Fruit fly (Drosophila melanogaster) whole organism, embryonic: ENCODE results near the gene Mst36Fb.
A peak's percentile ranks its signal among the peaks of the same experiment; 100 is the strongest.

Source experiments
- B-H1 ChIP-seq: fragments of 200-800 bp; sonication (Bioruptor generic); IDR thresholded peaks from 3 replicates; pipeline ENCODE4 v1.3.6; 2022; ENCODE audit warnings: missing biosample characterization, missing genetic modification characterization
- Bdp1 ChIP-seq: fragments of 200-800 bp; sonication (Bioruptor generic); optimal IDR thresholded peaks from 3 replicates; lab custom pipeline; 2016; ENCODE audit warnings: missing biosample characterization, missing genetic modification characterization
- CG1024 ChIP-seq: fragments of 200-800 bp; sonication (Bioruptor generic); IDR thresholded peaks from 2 replicates; pipeline ENCODE4 v1.3.6; 2022; ENCODE audit warnings: missing biosample characterization, missing genetic modification characterization
- CG12071 ChIP-seq: fragments of 200-800 bp; sonication (Bioruptor generic); optimal IDR thresholded peaks from 3 replicates; lab custom pipeline; 2018; ENCODE audit warnings: missing biosample characterization, mild to moderate bottlenecking, missing genetic modification characterization
- CG14014 ChIP-seq: fragments of 200-800 bp; sonication (Bioruptor generic); IDR thresholded peaks from 2 replicates; pipeline ENCODE4 v1.3.6; 2022; ENCODE audit warnings: missing biosample characterization, missing genetic modification characterization
- CG15073 ChIP-seq: fragments of 200-800 bp; sonication (Bioruptor generic); optimal IDR thresholded peaks from 2 replicates; lab custom pipeline; 2016; ENCODE audit warnings: missing biosample characterization, missing genetic modification characterization
- CG16813 ChIP-seq: fragments of 200-800 bp; sonication (Bioruptor generic); IDR thresholded peaks from 3 replicates; pipeline ENCODE4 v1.3.6; 2022; ENCODE audit warnings: missing biosample characterization, missing genetic modification characterization; ENCODE audit not compliant: partially characterized antibody
- CG16815 ChIP-seq: fragments of 200-800 bp; sonication (Bioruptor generic); optimal IDR thresholded peaks from 3 replicates; lab custom pipeline; 2017; ENCODE audit warnings: missing biosample characterization, mild to moderate bottlenecking, missing genetic modification characterization
- CG17829 ChIP-seq: fragments of 200-800 bp; optimal IDR thresholded peaks from 2 replicates; lab custom pipeline; 2019; ENCODE audit warnings: missing biosample characterization, mild to moderate bottlenecking, missing genetic modification characterization, moderate library complexity
- CG2712 ChIP-seq: fragments of 200-800 bp; optimal IDR thresholded peaks from 3 replicates; lab custom pipeline; 2019; ENCODE audit warnings: missing biosample characterization, mild to moderate bottlenecking, missing genetic modification characterization, moderate library complexity
- CG34224 ChIP-seq: fragments of 200-800 bp; sonication (Bioruptor generic); IDR thresholded peaks from 3 replicates; pipeline ENCODE4 v1.3.6; 2022; ENCODE audit warnings: missing biosample characterization, missing genetic modification characterization; ENCODE audit not compliant: partially characterized antibody
- CG3726 ChIP-seq: fragments of 200-800 bp; sonication (Bioruptor generic); IDR thresholded peaks from 3 replicates; pipeline ENCODE4, ENCODE4 v1.3.6; 2022; ENCODE audit warnings: missing biosample characterization, missing genetic modification characterization
- CG3847 ChIP-seq: fragments of 200-800 bp; sonication (Bioruptor generic); IDR thresholded peaks from 2 replicates; pipeline ENCODE4 v1.3.6; 2022; ENCODE audit warnings: missing biosample characterization, missing genetic modification characterization
- CG43689 ChIP-seq: fragments of 200-800 bp; sonication (Bioruptor generic); IDR thresholded peaks from 2 replicates; pipeline ENCODE4 v1.3.6; 2022; ENCODE audit warnings: missing biosample characterization, missing genetic modification characterization
- CG5245 ChIP-seq: fragments of 200-800 bp; sonication (Bioruptor generic); optimal IDR thresholded peaks from 3 replicates; lab custom pipeline; 2016; ENCODE audit warnings: missing biosample characterization, missing genetic modification characterization
- CG6689 ChIP-seq: fragments of 200-800 bp; sonication (Bioruptor generic); IDR thresholded peaks from 2 replicates; pipeline ENCODE4 v1.3.6; 2022; ENCODE audit warnings: missing biosample characterization, missing genetic modification characterization
- CG8478 ChIP-seq: fragments of >200 bp; optimal IDR thresholded peaks from 2 replicates; lab custom pipeline; 2018
- CG8944 ChIP-seq: fragments of 200-800 bp; sonication (Bioruptor generic); optimal IDR thresholded peaks from 3 replicates; lab custom pipeline; 2016; ENCODE audit warnings: missing biosample characterization, missing genetic modification characterization
- Deaf1 ChIP-seq: fragments of 200-800 bp; optimal IDR thresholded peaks from 3 replicates; lab custom pipeline; 2019; ENCODE audit warnings: missing biosample characterization, mild to moderate bottlenecking, missing genetic modification characterization, moderate library complexity
- Dref ChIP-seq: fragments of 200-800 bp; sonication (Bioruptor generic); IDR thresholded peaks from 2 replicates; pipeline ENCODE4 v1.3.6; 2022; ENCODE audit warnings: missing biosample characterization, missing genetic modification characterization
- Drgx ChIP-seq: fragments of 200-800 bp; sonication (Bioruptor generic); IDR thresholded peaks from 2 replicates; pipeline ENCODE4 v1.3.6; 2022; ENCODE audit warnings: missing biosample characterization, missing genetic modification characterization
- E2f2 ChIP-seq: fragments of 200-800 bp; sonication (Bioruptor generic); IDR thresholded peaks from 2 replicates; pipeline ENCODE4 v1.3.6; 2022; ENCODE audit warnings: missing biosample characterization, missing genetic modification characterization
- Elba2 ChIP-seq: fragments of 200-800 bp; sonication (Bioruptor generic); optimal IDR thresholded peaks from 3 replicates; lab custom pipeline; 2016; ENCODE audit warnings: missing biosample characterization, missing genetic modification characterization
- H2.0 ChIP-seq: fragments of 200-800 bp; sonication (Bioruptor generic); IDR thresholded peaks from 2 replicates; pipeline ENCODE4 v1.3.6; 2022; ENCODE audit warnings: missing biosample characterization, missing genetic modification characterization
- Hand ChIP-seq: fragments of 200-800 bp; sonication (Bioruptor generic); optimal IDR thresholded peaks from 2 replicates; lab custom pipeline; 2017; ENCODE audit warnings: mild to moderate bottlenecking, missing biosample characterization, missing genetic modification reagents, missing genetic modification characterization
- HmgD ChIP-seq: fragments of 200-800 bp; sonication (Bioruptor generic); optimal IDR thresholded peaks from 3 replicates; lab custom pipeline; 2016; ENCODE audit warnings: missing biosample characterization, missing genetic modification characterization
- Hmr ChIP-seq: fragments of 200-800 bp; sonication (Bioruptor generic); optimal IDR thresholded peaks from 3 replicates; lab custom pipeline; 2017; ENCODE audit warnings: mild to moderate bottlenecking, missing biosample characterization, missing genetic modification reagents, missing genetic modification characterization
- Hr3 ChIP-seq: fragments of 200-800 bp; sonication (Bioruptor generic); optimal IDR thresholded peaks from 3 replicates; lab custom pipeline; 2016; ENCODE audit warnings: missing biosample characterization, missing genetic modification characterization
- Lim3 ChIP-seq: fragments of 200-800 bp; sonication (Bioruptor generic); IDR thresholded peaks from 2 replicates; pipeline ENCODE4 v1.3.6; 2022; ENCODE audit warnings: missing biosample characterization, missing genetic modification characterization
- Nf-YA ChIP-seq: fragments of 200-800 bp; sonication (Bioruptor generic); IDR thresholded peaks from 2 replicates; pipeline ENCODE4 v1.3.6; 2022; ENCODE audit warnings: missing biosample characterization, missing genetic modification characterization
- Side ChIP-seq: fragments of 200-800 bp; sonication (Bioruptor generic); optimal IDR thresholded peaks from 2 replicates; lab custom pipeline; 2016; ENCODE audit warnings: missing biosample characterization, missing genetic modification characterization
- Sin3A ChIP-seq: fragments of >200 bp; optimal IDR thresholded peaks from 2 replicates; lab custom pipeline; 2018
- Sox102F ChIP-seq: fragments of 200-800 bp; sonication (Bioruptor generic); optimal IDR thresholded peaks from 2 replicates; lab custom pipeline; 2018; ENCODE audit warnings: missing biosample characterization, mild to moderate bottlenecking, missing genetic modification characterization, moderate library complexity
- Sry-β ChIP-seq: fragments of 200-800 bp; sonication (Bioruptor generic); optimal IDR thresholded peaks from 2 replicates; lab custom pipeline; 2018; ENCODE audit warnings: missing biosample characterization, mild to moderate bottlenecking, missing genetic modification characterization, moderate library complexity
- Ssrp ChIP-seq: fragments of 200-800 bp; sonication (Bioruptor generic); optimal IDR thresholded peaks from 2 replicates; lab custom pipeline; 2018; ENCODE audit warnings: missing biosample characterization, mild to moderate bottlenecking, missing genetic modification characterization, moderate library complexity
- YL-1 ChIP-seq: fragments of 200-800 bp; sonication (Bioruptor generic); optimal IDR thresholded peaks from 3 replicates; lab custom pipeline; 2017; ENCODE audit warnings: missing biosample characterization, mild to moderate bottlenecking, missing genetic modification characterization
- caup ChIP-seq: fragments of 200-800 bp; sonication (Bioruptor generic); optimal IDR thresholded peaks from 3 replicates; lab custom pipeline; 2017; ENCODE audit warnings: missing biosample characterization, mild to moderate bottlenecking, missing genetic modification characterization, moderate library complexity; ENCODE audit not compliant: severe bottlenecking
- cwo ChIP-seq: fragments of 200-800 bp; sonication (Bioruptor generic); optimal IDR thresholded peaks from 3 replicates; lab custom pipeline; 2017; ENCODE audit warnings: missing biosample characterization, missing genetic modification characterization, mild to moderate bottlenecking, moderate library complexity, missing genetic modification reagents
- da ChIP-seq: fragments of 200-800 bp; sonication (Bioruptor generic); optimal IDR thresholded peaks from 2 replicates; lab custom pipeline; 2016; ENCODE audit warnings: missing biosample characterization, missing genetic modification characterization
- dmrt99B ChIP-seq: fragments of 200-800 bp; sonication (Bioruptor generic); optimal IDR thresholded peaks from 2 replicates; lab custom pipeline; 2018; ENCODE audit warnings: missing biosample characterization, mild to moderate bottlenecking, missing genetic modification characterization, moderate library complexity
- gcm ChIP-seq: fragments of 200-800 bp; sonication (Bioruptor generic); optimal IDR thresholded peaks from 2 replicates; lab custom pipeline; 2019; ENCODE audit warnings: missing biosample characterization, mild to moderate bottlenecking, missing genetic modification characterization, moderate library complexity
- ham ChIP-seq: fragments of 200-800 bp; sonication (Bioruptor generic); IDR thresholded peaks from 2 replicates; pipeline ENCODE4 v1.3.6; 2022; ENCODE audit warnings: missing biosample characterization, missing genetic modification characterization
- inv ChIP-seq: fragments of 200-800 bp; sonication (Bioruptor generic); IDR thresholded peaks from 2 replicates; pipeline ENCODE4 v1.3.6; 2022; ENCODE audit warnings: missing biosample characterization, missing genetic modification characterization; ENCODE audit not compliant: partially characterized antibody
- org-1 ChIP-seq: fragments of 200-800 bp; sonication (Bioruptor generic); optimal IDR thresholded peaks from 2 replicates; lab custom pipeline; 2017; ENCODE audit warnings: missing biosample characterization, missing genetic modification characterization
- prd ChIP-seq, 3 experiments: fragments of >200 bp in 2 of 3; fragments of 200-800 bp in 1 of 3; sonication (Bioruptor generic) in 1 of 3; optimal IDR thresholded peaks in 2 of 3; IDR thresholded peaks in 1 of 3; 2 replicates in 2 of 3; 3 replicates in 1 of 3; pipeline versions ENCODE4 v1.3.6 to Lab custom; 2017 to 2022; ENCODE audit warnings: missing biosample characterization in 1 of 3, missing genetic modification characterization in 1 of 3
- psq ChIP-seq: fragments of 200-800 bp; sonication (Bioruptor generic); optimal IDR thresholded peaks from 2 replicates; lab custom pipeline; 2017; ENCODE audit warnings: missing biosample characterization, missing genetic modification characterization
- repo ChIP-seq: fragments of 200-800 bp; sonication (Bioruptor generic); optimal IDR thresholded peaks from 2 replicates; lab custom pipeline; 2016; ENCODE audit warnings: missing biosample characterization, missing genetic modification characterization
- row ChIP-seq: fragments of 200-800 bp; sonication (Bioruptor generic); IDR thresholded peaks from 3 replicates; pipeline ENCODE4 v1.3.6; 2022; ENCODE audit warnings: missing biosample characterization, missing genetic modification characterization
- sens ChIP-seq: fragments of 200-800 bp; sonication (Bioruptor generic); peaks from one replicate; lab custom pipeline; 2016; ENCODE audit warnings: missing biosample characterization, missing genetic modification characterization
- sens-2 ChIP-seq: fragments of 200-800 bp; sonication (Bioruptor generic); IDR thresholded peaks from 2 replicates; pipeline ENCODE4 v1.3.6; 2022; ENCODE audit warnings: missing biosample characterization, missing genetic modification characterization
- usp ChIP-seq: fragments of >200 bp; optimal IDR thresholded peaks from 2 replicates; lab custom pipeline; 2017; ENCODE audit warnings: missing biosample characterization, missing genetic modification characterization
- vvl ChIP-seq: fragments of 200-800 bp; sonication (Bioruptor generic); IDR thresholded peaks from 2 replicates; pipeline ENCODE4 v1.3.6; 2022; ENCODE audit warnings: missing biosample characterization, missing genetic modification characterization
- wdn ChIP-seq: fragments of 200-800 bp; sonication (Bioruptor generic); IDR thresholded peaks from 2 replicates; pipeline ENCODE4 v1.3.6; 2022; ENCODE audit warnings: missing biosample characterization, missing genetic modification characterization

Gene Mst36Fb

DNA sequence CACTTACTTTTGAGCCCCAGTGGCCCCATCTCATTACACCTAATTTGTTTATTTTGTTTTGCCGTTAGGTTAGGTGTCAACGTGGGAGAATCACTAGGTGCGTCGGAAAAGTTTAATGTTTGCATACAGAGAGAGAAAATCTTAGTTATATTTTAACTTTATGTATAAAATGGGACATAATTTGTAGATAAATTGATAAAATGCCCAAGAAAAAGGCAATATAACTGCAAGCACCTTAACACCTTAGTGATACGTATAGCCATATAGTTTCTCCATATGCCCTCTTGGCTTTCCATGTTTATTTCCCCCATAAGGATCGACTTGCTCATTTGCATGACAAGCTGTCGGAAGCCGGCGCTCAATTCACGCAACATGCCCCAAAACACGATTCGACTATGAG is 35.9 kb downstream of the Mst36Fb start:
- no peak for TF ChIP-seq repo (GFP tag; lab: Kevin White, UChicago)
- no peak for TF ChIP-seq H2.0 (GFP tag; lab: Robert Waterston, UW)
- TF ChIP-seq psq (GFP tag; lab: Kevin White, UChicago) = no peak
- TF ChIP-seq dmrt99B = no peak
- 0 out of 2 replicates have a peak, but pooled peaks have one; percentile 36 for TF ChIP-seq wdn (GFP tag; lab: Robert Waterston, UW)
- no peak for TF ChIP-seq Lim3 (GFP tag; lab: Robert Waterston, UW)
- TF ChIP-seq Hmr (GFP tag; lab: Kevin White, UChicago) = no peak
- peak; percentile 6 for TF ChIP-seq Sox102F
- no peak for TF ChIP-seq CG14014 (GFP tag; lab: Robert Waterston, UW)
- no peak for TF ChIP-seq Hand (GFP tag; lab: Kevin White, UChicago)
- no peak for TF ChIP-seq CG16815
- no peak for TF ChIP-seq sens-2 (GFP tag; lab: Robert Waterston, UW)
- TF ChIP-seq Drgx (GFP tag; lab: Robert Waterston, UW) = no peak
- no peak for TF ChIP-seq CG16813 (GFP tag; lab: Robert Waterston, UW)
- no peak for TF ChIP-seq HmgD (GFP tag; lab: Kevin White, UChicago)
- 0 out of 3 replicates have a peak, but pooled peaks have one; percentile 16 for TF ChIP-seq CG3726
- TF ChIP-seq prd (optimal IDR thresholded peaks at IDR 0.05; lab: Kevin White, UChicago) = no peak
- no peak for TF ChIP-seq prd (GFP tag; IDR thresholded peaks at IDR 0.05; lab: Robert Waterston, UW)
- TF ChIP-seq row (GFP tag; lab: Robert Waterston, UW) = peak; percentile 8; the same call in 1 of the 3 replicates
- TF ChIP-seq Sin3A = no peak
- TF ChIP-seq ham = no peak
- no peak for TF ChIP-seq CG15073
- no peak for TF ChIP-seq Side
- TF ChIP-seq da (GFP tag; lab: Kevin White, UChicago) = no peak
- TF ChIP-seq Ssrp (tag; lab: Kevin White, UChicago) = no peak
- peak; percentile 34 for TF ChIP-seq sens (GFP tag; lab: Kevin White, UChicago)
- no peak for TF ChIP-seq B-H1 (GFP tag; lab: Robert Waterston, UW)
- TF ChIP-seq CG6689 (GFP tag; lab: Robert Waterston, UW) = no peak
- TF ChIP-seq caup (GFP tag; lab: Kevin White, UChicago) = no peak
- no peak for TF ChIP-seq cwo (GFP tag; lab: Kevin White, UChicago)
- no peak for TF ChIP-seq CG5245 (GFP tag; lab: Kevin White, UChicago)
- TF ChIP-seq Dref (GFP tag; lab: Robert Waterston, UW) = no peak
- no peak for TF ChIP-seq Hr3 (GFP tag; lab: Kevin White, UChicago)
- TF ChIP-seq vvl = 0 out of 2 replicates have a peak, but pooled peaks have one; percentile 28
- TF ChIP-seq CG1024 (GFP tag; lab: Robert Waterston, UW) = no peak
- TF ChIP-seq org-1 (GFP tag; lab: Kevin White, UChicago) = no peak
- TF ChIP-seq usp (GFP tag; lab: Kevin White, UChicago) = no peak
- TF ChIP-seq, all 482 proteins: peak for 6

DNA sequence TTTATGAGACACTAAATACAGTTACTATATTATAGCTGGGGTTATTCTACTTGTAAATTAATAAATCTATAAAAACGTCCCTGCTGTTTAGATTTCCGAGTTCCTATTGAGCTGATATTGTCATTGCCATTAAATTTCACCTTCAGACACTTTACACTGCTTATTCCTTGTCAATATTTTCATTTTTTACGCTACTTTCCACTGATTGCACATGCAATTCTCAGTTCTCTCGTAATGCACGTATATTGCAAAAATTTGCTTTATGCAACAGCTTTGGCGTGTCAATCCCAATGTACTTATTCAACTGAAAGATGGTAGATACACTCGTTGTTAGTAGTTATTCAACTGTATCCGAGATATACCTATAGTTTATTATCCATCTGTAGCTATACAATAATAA is 42.5 kb downstream of the Mst36Fb start:
- TF ChIP-seq CG43689 (GFP tag; lab: Robert Waterston, UW) (no peak), Deaf1 (tag; lab: Kevin White, UChicago) (no peak), Ssrp (tag; lab: Kevin White, UChicago) (no peak), CG12071 (GFP tag; lab: Kevin White, UChicago) (no peak), CG2712 (tag; lab: Kevin White, UChicago) (no peak), gcm (GFP tag; lab: Kevin White, UChicago) (no peak), CG34224 (GFP tag; lab: Robert Waterston, UW) (no peak), E2f2 (GFP tag; lab: Robert Waterston, UW) (no peak), Bdp1 (no peak), inv (GFP tag; lab: Robert Waterston, UW) (no peak), CG8478 (no peak), CG16815 (no peak), YL-1 (GFP tag; lab: Kevin White, UChicago) (no peak), Nf-YA (GFP tag; lab: Robert Waterston, UW) (no peak), Elba2 (GFP tag; lab: Kevin White, UChicago) (no peak), CG16813 (GFP tag; lab: Robert Waterston, UW) (no peak), CG3847 (no peak), CG8944 (GFP tag; lab: Kevin White, UChicago) (no peak), Sry-β (GFP tag; lab: Kevin White, UChicago) (no peak), CG17829 (tag; lab: Kevin White, UChicago) (no peak)
